Worm (Caenorhabditis elegans): ENCODE results near the gene Y57G11C.499.
"Not testable (repeated sequence)": the region's sequence is repeated elsewhere in the genome, so short reads cannot be mapped to it uniquely, and the experiment has no call there.

Gene Y57G11C.499

DNA sequence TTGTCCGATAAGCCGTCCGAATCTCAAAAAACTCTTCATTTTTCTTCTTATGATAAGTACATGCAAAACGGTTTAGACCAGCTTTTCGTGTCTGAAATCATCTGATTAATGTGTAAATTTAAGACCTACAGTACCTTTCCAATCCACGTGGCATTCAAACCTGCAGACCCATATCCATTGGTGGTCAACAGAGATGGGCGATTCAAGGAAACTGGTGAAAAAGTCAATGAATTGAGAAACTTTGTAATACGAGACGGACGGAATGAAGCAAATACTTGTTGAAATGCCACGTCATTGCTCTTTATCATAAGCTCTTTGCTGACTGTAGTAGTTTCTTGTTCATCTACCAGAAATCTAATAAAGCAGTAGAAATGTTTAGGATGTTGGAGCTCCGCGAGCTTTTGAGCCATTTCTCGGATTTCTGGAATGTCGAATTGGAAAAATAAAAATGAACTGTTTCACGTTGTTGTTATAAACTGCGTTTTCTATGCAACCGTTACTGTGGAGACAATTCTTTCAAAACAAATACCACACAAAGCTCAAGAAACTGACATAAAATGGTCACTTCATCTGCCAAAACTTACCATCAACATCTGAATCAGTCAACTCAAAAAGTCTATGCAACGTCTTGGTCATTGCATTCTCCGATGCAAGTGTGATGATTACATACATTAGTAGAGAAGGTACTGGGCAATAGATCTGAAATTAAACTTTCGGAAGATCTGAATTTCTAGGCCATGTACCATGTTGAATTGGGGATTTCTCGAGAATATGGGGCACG, 9.4 kb upstream of the Y57G11C.499 start:
- TF ChIP-seq Y53G8AR.9 (GFP tag; conservative IDR thresholded peaks at IDR 0.05) (peak; percentile 30; the same call in 1 of the 2 replicates), ama-1 (optimal IDR thresholded peaks at IDR 0.05) (peak; percentile 70), ama-1 (GFP tag; optimal IDR thresholded peaks at IDR 0.05) (no peak), aptf-3 (GFP tag; IDR thresholded peaks at IDR 0.05) (no peak), ccch-3 (GFP tag; optimal IDR thresholded peaks at IDR 0.05) (no peak), F23B12.7 (tag; optimal IDR thresholded peaks at IDR 0.05; ENCODE audit: insufficient read depth) (no peak), cebp-1 (GFP tag; IDR thresholded peaks at IDR 0.05) (no peak), cebp-1 (tag; optimal IDR thresholded peaks at IDR 0.05) (peak; percentile 28), nfya-2 (GFP tag; IDR thresholded peaks at IDR 0.05) (no peak), D2030.7 (GFP tag; IDR thresholded peaks at IDR 0.05) (no peak)

DNA sequence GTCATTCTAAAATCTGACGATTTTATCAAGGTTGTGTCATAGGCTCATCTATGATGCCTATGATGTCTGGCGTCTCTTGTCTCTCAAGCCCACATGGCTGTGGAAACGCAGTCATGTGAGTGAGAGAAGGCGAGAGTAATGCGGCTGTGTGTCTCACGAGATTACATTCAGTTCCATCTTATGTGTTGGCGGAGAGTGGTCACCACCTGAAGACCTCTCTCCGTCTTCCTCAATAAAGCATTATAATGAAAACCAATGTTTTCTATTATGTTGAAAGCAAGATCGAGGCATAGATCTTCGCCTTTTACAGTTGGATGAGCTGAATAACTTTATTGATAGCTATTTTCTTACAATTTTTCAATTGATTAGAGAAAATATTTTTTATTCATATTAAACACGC, 8.6 kb upstream of the Y57G11C.499 start:
- TF ChIP-seq ceh-27 (GFP tag; optimal IDR thresholded peaks at IDR 0.05) (peak; percentile 26), C06A6.2 (GFP tag; conservative IDR thresholded peaks at IDR 0.05) (peak; percentile 58; the same call in 1 of the 2 replicates), Y67H2A.10 (GFP tag; conservative IDR thresholded peaks at IDR 0.05) (0 out of 2 replicates have a peak, but pooled peaks have one; percentile 8), ceh-100 (GFP tag; IDR thresholded peaks at IDR 0.05) (0 out of 2 replicates have a peak, but pooled peaks have one; percentile 40), mcd-1 (GFP tag; IDR thresholded peaks at IDR 0.05) (peak; percentile 74), pbrm-1 (GFP tag; IDR thresholded peaks at IDR 0.05) (0 out of 2 replicates have a peak, but pooled peaks have one; percentile 38), hmg-1.2 (GFP tag; IDR thresholded peaks at IDR 0.05) (peak; percentile 56; the same call in 1 of the 2 replicates), let-526 (GFP tag; IDR thresholded peaks at IDR 0.05) (peak; percentile 6; the same call in 1 of the 2 replicates), ekl-4 (GFP tag; IDR thresholded peaks at IDR 0.05) (peak; percentile 57; the same call in 1 of the 2 replicates), K11D2.4 (GFP tag; IDR thresholded peaks at IDR 0.05) (peak; percentile 42; the same call in 1 of the 2 replicates), K12H6.12 (tag; optimal IDR thresholded peaks at IDR 0.05) (peak; percentile 9), egl-44 (GFP tag; IDR thresholded peaks at IDR 0.05) (peak; percentile 73; the same call in 1 of the 2 replicates), rcor-1 (GFP tag; IDR thresholded peaks at IDR 0.05) (peak; percentile 65; the same call in 1 of the 2 replicates), attf-5 (GFP tag; optimal IDR thresholded peaks at IDR 0.05) (peak; percentile 39), snpc-4 (GFP tag; optimal IDR thresholded peaks at IDR 0.05) (peak; percentile 20), Y95B8A.8 (GFP tag; IDR thresholded peaks at IDR 0.05) (0 out of 2 replicates have a peak, but pooled peaks have one; percentile 7), cebp-1 (GFP tag; IDR thresholded peaks at IDR 0.05) (0 out of 2 replicates have a peak, but pooled peaks have one; percentile 18), nfyb-1 (GFP tag; IDR thresholded peaks at IDR 0.05) (0 out of 2 replicates have a peak, but pooled peaks have one; percentile 41), nhr-80 (tag; optimal IDR thresholded peaks at IDR 0.05) (peak; percentile 28), lir-1 (GFP tag; conservative IDR thresholded peaks at IDR 0.05) (peak; percentile 27; the same call in 1 of the 2 replicates)
- not testable (repeated sequence) for TF ChIP-seq snpc-4, cebp-1 (tag; optimal IDR thresholded peaks at IDR 0.05)

DNA sequence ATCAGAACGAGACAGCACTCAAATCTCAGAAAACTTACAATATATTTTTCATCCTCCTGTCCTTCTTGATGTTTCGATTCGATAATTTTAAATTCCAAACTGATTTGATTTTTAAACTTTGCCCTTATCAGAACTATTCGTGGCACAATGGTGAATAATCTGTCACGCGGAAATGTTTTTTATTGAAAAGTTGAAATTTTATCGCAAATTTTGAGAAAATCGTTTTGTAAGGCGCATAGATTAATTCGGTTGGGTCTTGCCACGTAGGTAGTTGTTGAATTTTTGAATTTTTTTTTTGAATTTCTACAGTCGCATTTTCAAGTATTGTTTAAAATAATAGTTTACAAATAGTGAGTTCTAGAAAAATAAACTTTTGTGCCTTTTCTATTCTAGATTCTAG, 6.1 kb upstream of the Y57G11C.499 start, which contains the start of gene ptp-5.2:
ptp-5.2 (minus strand) TSS at position 101 of the 400 bp plus-strand sequence.
- TF ChIP-seq bed-2 (GFP tag; IDR thresholded peaks at IDR 0.05) (no peak), ztf-26 (tag; optimal IDR thresholded peaks at IDR 0.05) (no peak), F52B5.7 (tag; optimal IDR thresholded peaks at IDR 0.05) (no peak), ztf-28 (GFP tag; IDR thresholded peaks at IDR 0.05) (no peak), egrh-3 (GFP tag; IDR thresholded peaks at IDR 0.05) (no peak), hrde-1 (tag; optimal IDR thresholded peaks at IDR 0.05; ENCODE audit: borderline replicate concordance) (no peak), egl-18 (GFP tag; IDR thresholded peaks at IDR 0.05) (no peak), dpl-1 (GFP tag; optimal IDR thresholded peaks at IDR 0.05) (no peak), F39B2.1 (GFP tag; IDR thresholded peaks at IDR 0.05) (no peak)

Measured in whole organism, young adult.